Worm (Caenorhabditis elegans) whole organism, early embryonic: ENCODE data around the gene Y102A11A.3.

ENCODE experiments used
- ama-1 ChIP-seq: fragments of 150-350 bp; optimal IDR thresholded peaks from 2 replicates; lab custom pipeline; 2014
- ets-7 ChIP-seq: sonication (generic microtip); optimal IDR thresholded peaks from 2 replicates; lab custom pipeline; 2016; ENCODE audit warnings: missing genotype, missing genetic modification characterization, missing compliant biosample characterization
- flt-1 ChIP-seq: fragments of 200-800 bp; sonication (Bioruptor generic); IDR thresholded peaks from 2 replicates; pipeline ENCODE4 v1.3.6; 2022; ENCODE audit warnings: missing genetic modification characterization, missing compliant biosample characterization
- hmbx-1 ChIP-seq: sonication (generic microtip); optimal IDR thresholded peaks from 2 replicates; lab custom pipeline; 2016; ENCODE audit warnings: mild to moderate bottlenecking, missing genetic modification characterization, missing compliant biosample characterization
- sea-1 ChIP-seq: fragments of 200-800 bp; sonication (Bioruptor generic); conservative IDR thresholded peaks from 2 replicates; pipeline ENCODE4 v1.3.6; 2022; ENCODE audit warnings: missing genetic modification characterization, missing compliant biosample characterization

- no peak for TF ChIP-seq flt-1
- TF ChIP-seq sea-1 (GFP tag; lab: Robert Waterston, UW): no peak
- no peak for TF ChIP-seq hmbx-1
- TF ChIP-seq ets-7 (tag; lab: Kevin White, UChicago): no peak
- no peak for TF ChIP-seq ama-1 (lab: Kevin White, UChicago)
These were observed 29.4 kb upstream of the Y102A11A.3 start, which contains the start of gene meg-3 for ce11 chrX:1989576-1989975.
